Worm (Caenorhabditis elegans) whole organism, L3 larva: Measurements from ENCODE around the gene srw-99.

Experiments
- R02D3.7 ChIP-seq: fragments of 150-350 bp; optimal IDR thresholded peaks from 2 replicates; lab custom pipeline; 2014; ENCODE audit warnings: missing biosample characterization, missing genetic modification characterization
- ZK546.5 ChIP-seq: sonication (generic microtip); optimal IDR thresholded peaks from 2 replicates; lab custom pipeline; 2017; ENCODE audit warnings: missing biosample characterization, missing genetic modification characterization
- aly-2 ChIP-seq: fragments of 150-350 bp; optimal IDR thresholded peaks from 2 replicates; lab custom pipeline; 2014; ENCODE audit warnings: missing biosample characterization, missing genetic modification characterization
- ama-1 ChIP-seq: fragments of 150-350 bp; optimal IDR thresholded peaks from 2 replicates; lab custom pipeline; 2018
- ceh-16 ChIP-seq: sonication (generic microtip); optimal IDR thresholded peaks from 2 replicates; lab custom pipeline; 2017; ENCODE audit warnings: missing biosample characterization, missing genetic modification characterization
- ceh-28 ChIP-seq: fragments of 150-350 bp; optimal IDR thresholded peaks from 2 replicates; lab custom pipeline; 2014; ENCODE audit warnings: missing biosample characterization, missing genetic modification reagents, missing genetic modification characterization
- ceh-82 ChIP-seq: fragments of 150-350 bp; optimal IDR thresholded peaks from 2 replicates; lab custom pipeline; 2014; ENCODE audit warnings: missing biosample characterization, missing genetic modification characterization
- daf-12 ChIP-seq: fragments of 150-350 bp; optimal IDR thresholded peaks from 2 replicates; lab custom pipeline; 2014; ENCODE audit warnings: missing biosample characterization, missing genetic modification reagents, missing genetic modification characterization
- egl-5 ChIP-seq: fragments of 150-350 bp; optimal IDR thresholded peaks from 2 replicates; lab custom pipeline; 2017; ENCODE audit warnings: missing biosample characterization, missing genetic modification reagents, missing genetic modification characterization, inconsistent platforms
- elt-1 ChIP-seq: fragments of 150-350 bp; optimal IDR thresholded peaks from 2 replicates; lab custom pipeline; 2014; ENCODE audit warnings: missing biosample characterization, missing genetic modification characterization
- eor-1 ChIP-seq, 2 experiments: fragments of 150-350 bp; optimal IDR thresholded peaks; 2 replicates each; lab custom pipeline; 2014 to 2018; ENCODE audit warnings: missing biosample characterization in 2 of 2, missing genetic modification characterization in 2 of 2
- fkh-2 ChIP-seq: fragments of 150-350 bp; optimal IDR thresholded peaks from 2 replicates; lab custom pipeline; 2014; ENCODE audit warnings: missing biosample characterization, missing genetic modification reagents, missing genetic modification characterization
- fos-1 ChIP-seq: fragments of 150-350 bp; optimal IDR thresholded peaks from 2 replicates; lab custom pipeline; 2014; ENCODE audit warnings: missing biosample characterization, missing genetic modification characterization
- hmg-11 ChIP-seq: sonication (generic microtip); optimal IDR thresholded peaks from 2 replicates; lab custom pipeline; 2016; ENCODE audit warnings: missing genetic modification characterization, missing compliant biosample characterization
- lin-15B ChIP-seq: fragments of 150-350 bp; optimal IDR thresholded peaks from 2 replicates; lab custom pipeline; 2014; ENCODE audit warnings: missing biosample characterization, missing genetic modification characterization
- lin-39 ChIP-seq: fragments of 150-350 bp; optimal IDR thresholded peaks from 2 replicates; lab custom pipeline; 2018; ENCODE audit warnings: missing biosample characterization, missing genetic modification reagents, missing genetic modification characterization
- lsy-12 ChIP-seq: sonication (generic microtip); optimal IDR thresholded peaks from 2 replicates; lab custom pipeline; 2016; ENCODE audit warnings: mild to moderate bottlenecking, missing genetic modification characterization, missing compliant biosample characterization
- mml-1 ChIP-seq: fragments of 150-350 bp; sonication (generic microtip); optimal IDR thresholded peaks from 3 replicates; lab custom pipeline; 2014; ENCODE audit warnings: missing biosample characterization, missing genetic modification characterization
- nfya-1 ChIP-seq: sonication (generic microtip); optimal IDR thresholded peaks from 2 replicates; lab custom pipeline; 2017; ENCODE audit warnings: missing genetic modification characterization, mild to moderate bottlenecking, missing compliant biosample characterization, antibody characterized with exemption, moderate library complexity; ENCODE audit not compliant: insufficient read depth
- nhr-11 ChIP-seq: fragments of 150-350 bp; optimal IDR thresholded peaks from 2 replicates; lab custom pipeline; 2014; ENCODE audit warnings: missing biosample characterization, missing genetic modification characterization
- nhr-12 ChIP-seq: fragments of 150-350 bp; optimal IDR thresholded peaks from 2 replicates; lab custom pipeline; 2014; ENCODE audit warnings: missing biosample characterization, missing genetic modification characterization
- nhr-237 ChIP-seq: fragments of 150-350 bp; optimal IDR thresholded peaks from 2 replicates; lab custom pipeline; 2014; ENCODE audit warnings: missing biosample characterization, missing genetic modification characterization
- nhr-25 ChIP-seq: sonication (generic microtip); optimal IDR thresholded peaks from 2 replicates; lab custom pipeline; 2017; ENCODE audit warnings: missing biosample characterization, missing genetic modification characterization
- nhr-28 ChIP-seq: fragments of 150-350 bp; optimal IDR thresholded peaks from 2 replicates; lab custom pipeline; 2014; ENCODE audit warnings: missing biosample characterization, missing genetic modification characterization
- nhr-43 ChIP-seq: sonication (generic microtip); optimal IDR thresholded peaks from 2 replicates; lab custom pipeline; 2016; ENCODE audit warnings: mild to moderate bottlenecking, missing genetic modification characterization, missing compliant biosample characterization; ENCODE audit not compliant: poor library complexity, severe bottlenecking
- nhr-76 ChIP-seq: fragments of 150-350 bp; sonication (generic microtip); optimal IDR thresholded peaks from 5 replicates; lab custom pipeline; 2014; ENCODE audit warnings: missing biosample characterization, missing genetic modification characterization
- nhr-77 ChIP-seq: fragments of 150-350 bp; optimal IDR thresholded peaks from 2 replicates; lab custom pipeline; 2014; ENCODE audit warnings: missing biosample characterization, missing genetic modification characterization
- pha-4 ChIP-seq: fragments of 150-350 bp; optimal IDR thresholded peaks from 2 replicates; lab custom pipeline; 2014; ENCODE audit warnings: missing biosample characterization, missing genetic modification reagents, missing genetic modification characterization
- pqm-1 ChIP-seq: fragments of 150-350 bp; optimal IDR thresholded peaks from 2 replicates; lab custom pipeline; 2017; ENCODE audit warnings: missing biosample characterization, missing genetic modification characterization, inconsistent platforms
- sea-2 ChIP-seq: fragments of 150-350 bp; sonication (generic microtip); optimal IDR thresholded peaks from 4 replicates; lab custom pipeline; 2014; ENCODE audit warnings: missing biosample characterization, missing genetic modification reagents, missing genetic modification characterization
- tbx-2 ChIP-seq: sonication (generic microtip); optimal IDR thresholded peaks from 2 replicates; lab custom pipeline; 2016; ENCODE audit warnings: mild to moderate bottlenecking, missing genetic modification characterization, missing compliant biosample characterization
- zag-1 ChIP-seq: fragments of 150-350 bp; optimal IDR thresholded peaks from 2 replicates; lab custom pipeline; 2014; ENCODE audit warnings: missing biosample characterization, missing genetic modification characterization
- ztf-11 ChIP-seq: fragments of 150-350 bp; optimal IDR thresholded peaks from 2 replicates; lab custom pipeline; 2014; ENCODE audit warnings: missing biosample characterization, missing genetic modification characterization

srw-99 gene

ce11 chrV:1708441-1708840, at the start of gene srw-99:
TSS of gene srw-99 (plus strand) at chrV:1708741.
- TF ChIP-seq nhr-12 (tag; lab: Kevin White, UChicago): no peak
- no peak for TF ChIP-seq pha-4
- no peak for TF ChIP-seq lin-39
- no peak for TF ChIP-seq ceh-16 (tag; lab: Kevin White, UChicago)
- no peak for TF ChIP-seq R02D3.7
- no peak for TF ChIP-seq daf-12
- TF ChIP-seq egl-5: no peak
- no peak for TF ChIP-seq nhr-28
- no peak for TF ChIP-seq ceh-28 (tag; lab: Kevin White, UChicago)
- TF ChIP-seq ztf-11 (tag; lab: Kevin White, UChicago): no peak

ce11 chrV:1662270-1662669, 46.3 kb upstream of the srw-99 start, which contains the start of gene irld-40:
TSS of gene irld-40 (plus strand) at chrV:1662570.
- TF ChIP-seq nhr-11 (tag; lab: Kevin White, UChicago): peak; percentile 1
- TF ChIP-seq ztf-11 (tag; lab: Kevin White, UChicago): no peak

- TF ChIP-seq eor-1 (tag; optimal IDR thresholded peaks at IDR 0.05; lab: Kevin White, UChicago): no peak
- no peak for TF ChIP-seq aly-2 (tag; lab: Kevin White, UChicago)
- TF ChIP-seq ceh-16 (tag; lab: Kevin White, UChicago): no peak
- TF ChIP-seq nhr-28: no peak
- no peak for TF ChIP-seq R02D3.7
- no peak for TF ChIP-seq sea-2 (GFP tag; lab: Kevin White, UChicago)
- no peak for TF ChIP-seq tbx-2 (tag; lab: Kevin White, UChicago)
- no peak for TF ChIP-seq nhr-76 (tag; lab: Kevin White, UChicago)
- TF ChIP-seq fos-1 (tag; lab: Kevin White, UChicago): no peak
- no peak for TF ChIP-seq nhr-77 (tag; lab: Kevin White, UChicago)
- TF ChIP-seq lsy-12: no peak
These were observed 43.6 kb upstream of the srw-99 start, which contains the start of gene K04F1.9 for ce11 chrV:1664921-1665320. TSS of gene K04F1.9 (plus strand) at chrV:1665221.

- TF ChIP-seq pqm-1 (tag; lab: Kevin White, UChicago) (no peak), hmg-11 (tag; lab: Kevin White, UChicago) (no peak), zag-1 (no peak), nhr-25 (tag; lab: Kevin White, UChicago) (no peak), mml-1 (tag; lab: Kevin White, UChicago) (no peak), ama-1 (lab: Kevin White, UChicago) (no peak), nhr-76 (tag; lab: Kevin White, UChicago) (no peak), ceh-28 (tag; lab: Kevin White, UChicago) (no peak), R02D3.7 (no peak), nhr-77 (tag; lab: Kevin White, UChicago) (no peak), ceh-82 (tag; lab: Kevin White, UChicago) (no peak), ZK546.5 (no peak), fkh-2 (tag; lab: Kevin White, UChicago) (no peak), nhr-12 (tag; lab: Kevin White, UChicago) (no peak), lin-15B (tag; lab: Kevin White, UChicago) (no peak), ztf-11 (tag; lab: Kevin White, UChicago) (no peak), nhr-237 (tag; lab: Kevin White, UChicago) (no peak)
These were observed 41.6 kb upstream of the srw-99 start, which contains the start of gene K04F1.8 for ce11 chrV:1666904-1667303. TSS of gene K04F1.8 (plus strand) at chrV:1667204.

ce11 chrV:1668216-1668615, 40.3 kb upstream of the srw-99 start, which contains the start of gene irld-42:
TSS of gene irld-42 (plus strand) at chrV:1668516.
- TF ChIP-seq nhr-25 (tag; lab: Kevin White, UChicago): no peak
- no peak for TF ChIP-seq nhr-28
- no peak for TF ChIP-seq nhr-76 (tag; lab: Kevin White, UChicago)
- no peak for TF ChIP-seq eor-1 (tag; optimal IDR thresholded peaks at IDR 0.05; lab: Kevin White, UChicago)
- TF ChIP-seq nfya-1 (tag; lab: Kevin White, UChicago): no peak
- no peak for TF ChIP-seq aly-2 (tag; lab: Kevin White, UChicago)
- no peak for TF ChIP-seq daf-12
- no peak for TF ChIP-seq lin-15B (tag; lab: Kevin White, UChicago)
- no peak for TF ChIP-seq ztf-11 (tag; lab: Kevin White, UChicago)
- no peak for TF ChIP-seq elt-1 (tag; lab: Kevin White, UChicago)
- no peak for TF ChIP-seq zag-1
- no peak for TF ChIP-seq nhr-43
